Fruit fly (Drosophila melanogaster) whole organism, wandering third instar larva: ENCODE data around the gene CG17134.
A peak's percentile ranks its signal among the peaks of the same experiment; 100 is the strongest.

ENCODE experiments used
- Abd-B ChIP-seq: fragments of >200 bp; optimal IDR thresholded peaks from 2 replicates; lab custom pipeline; 2017; ENCODE audit warnings: missing biosample characterization, missing genetic modification characterization
- CG32264 ChIP-seq: fragments of 200-800 bp; sonication (Bioruptor generic); optimal IDR thresholded peaks from 2 replicates; lab custom pipeline; 2016; ENCODE audit warnings: missing biosample characterization, missing genetic modification characterization
- CG9705 ChIP-seq: fragments of 200-800 bp; sonication (Bioruptor generic); optimal IDR thresholded peaks from 2 replicates; lab custom pipeline; 2018; ENCODE audit warnings: missing biosample characterization, mild to moderate bottlenecking, missing genetic modification characterization
- CrebA ChIP-seq: fragments of 200-800 bp; sonication (Bioruptor generic); optimal IDR thresholded peaks from 2 replicates; lab custom pipeline; 2016; ENCODE audit warnings: missing biosample characterization, mild to moderate bottlenecking, missing genetic modification characterization, borderline replicate concordance
- Dfd ChIP-seq: fragments of >200 bp; optimal IDR thresholded peaks from 2 replicates; lab custom pipeline; 2017; ENCODE audit warnings: missing biosample characterization, missing genetic modification characterization
- Dif ChIP-seq: fragments of 200-275, 200-300 bp; sonication (Bioruptor generic); optimal IDR thresholded peaks from 2 replicates; lab custom pipeline; 2018; ENCODE audit warnings: missing biosample characterization, missing genetic modification characterization; ENCODE audit not compliant: partially characterized antibody
- GATAd ChIP-seq: sonication (Bioruptor generic); optimal IDR thresholded peaks from 2 replicates; lab custom pipeline; 2016; ENCODE audit warnings: missing biosample characterization, missing genetic modification characterization
- HLH106 ChIP-seq: fragments of 200-800 bp; optimal IDR thresholded peaks from 3 replicates; lab custom pipeline; 2019; ENCODE audit warnings: missing biosample characterization, mild to moderate bottlenecking, missing genetic modification characterization, moderate library complexity
- Hnf4 ChIP-seq: fragments of 200-800 bp; sonication (Bioruptor generic); optimal IDR thresholded peaks from 2 replicates; lab custom pipeline; 2016; ENCODE audit warnings: missing biosample characterization, mild to moderate bottlenecking, missing genetic modification characterization
- Hr78 ChIP-seq: fragments of >200 bp; optimal IDR thresholded peaks from 2 replicates; lab custom pipeline; 2017; ENCODE audit warnings: missing biosample characterization, missing genetic modification characterization
- Hr83 ChIP-seq: fragments of 200-300 bp; sonication (Bioruptor generic); optimal IDR thresholded peaks from 2 replicates; lab custom pipeline; 2016; ENCODE audit warnings: missing biosample characterization, mild to moderate bottlenecking, missing genetic modification characterization, moderate library complexity; ENCODE audit not compliant: poor library complexity, severe bottlenecking
- Jra ChIP-seq: sonication (Bioruptor generic); optimal IDR thresholded peaks from 2 replicates; lab custom pipeline; 2016; ENCODE audit warnings: missing biosample characterization, missing genetic modification characterization
- Mio ChIP-seq: sonication (Bioruptor generic); optimal IDR thresholded peaks from 2 replicates; lab custom pipeline; 2016; ENCODE audit warnings: missing biosample characterization, missing genetic modification characterization
- Myc ChIP-seq: fragments of >200 bp; optimal IDR thresholded peaks from 2 replicates; lab custom pipeline; 2017
- N ChIP-seq: fragments of >200 bp; optimal IDR thresholded peaks from 2 replicates; lab custom pipeline; 2018; ENCODE audit warnings: missing biosample characterization, missing external identifiers, missing genetic modification characterization
- Rel ChIP-seq, 2 experiments: fragments of 200-800 bp; sonication (Bioruptor generic) in 1 of 2; optimal IDR thresholded peaks; 2 replicates in 1 of 2; 3 replicates in 1 of 2; lab custom pipeline; 2016 to 2019; ENCODE audit warnings: mild to moderate bottlenecking in 2 of 2, missing biosample characterization in 2 of 2, missing genetic modification characterization in 2 of 2, moderate library complexity in 1 of 2
- Sp1 ChIP-seq: fragments of 200-800 bp; sonication (Bioruptor generic); optimal IDR thresholded peaks from 3 replicates; lab custom pipeline; 2019; ENCODE audit warnings: missing biosample characterization, mild to moderate bottlenecking, missing genetic modification characterization, moderate library complexity
- Vsx2 ChIP-seq: fragments of 200-300, 225-300 bp; sonication (Bioruptor generic); optimal IDR thresholded peaks from 2 replicates; lab custom pipeline; 2018; ENCODE audit warnings: missing biosample characterization, missing genetic modification characterization; ENCODE audit not compliant: partially characterized antibody
- br ChIP-seq: fragments of 200-800 bp; sonication (Bioruptor generic); optimal IDR thresholded peaks from 2 replicates; lab custom pipeline; 2016; ENCODE audit warnings: missing biosample characterization, missing genetic modification characterization
- brk ChIP-seq: fragments of 200-800 bp; sonication (Bioruptor generic); optimal IDR thresholded peaks from 2 replicates; lab custom pipeline; 2016; ENCODE audit warnings: missing biosample characterization, mild to moderate bottlenecking, missing genetic modification characterization
- dl ChIP-seq, 2 experiments: fragments of 175-275, 200-275 bp in 1 of 2; fragments of 200-275 bp in 1 of 2; sonication (Bioruptor generic); optimal IDR thresholded peaks; lab custom pipeline; 2018; ENCODE audit warnings: mild to moderate bottlenecking in 2 of 2, missing biosample characterization in 2 of 2, missing genetic modification characterization in 2 of 2, moderate library complexity in 2 of 2; ENCODE audit not compliant: partially characterized antibody in 2 of 2, insufficient read depth in 1 of 2
- dmrt93B ChIP-seq: fragments of 200-800 bp; sonication (Bioruptor generic); optimal IDR thresholded peaks from 2 replicates; lab custom pipeline; 2018; ENCODE audit warnings: missing biosample characterization, mild to moderate bottlenecking, missing genetic modification characterization
- dsf ChIP-seq: sonication (Bioruptor generic); optimal IDR thresholded peaks from 2 replicates; lab custom pipeline; 2016; ENCODE audit warnings: missing biosample characterization, missing genetic modification characterization, borderline replicate concordance
- ey ChIP-seq: fragments of 200-800 bp; sonication (Bioruptor generic); optimal IDR thresholded peaks from 2 replicates; lab custom pipeline; 2016; ENCODE audit warnings: missing biosample characterization, missing genetic modification characterization
- foxo ChIP-seq, 2 experiments: fragments of 200-800 bp; sonication (Bioruptor generic); optimal IDR thresholded peaks; 2 replicates in 1 of 2; 3 replicates in 1 of 2; lab custom pipeline; 2016 to 2017; ENCODE audit warnings: missing biosample characterization in 2 of 2, missing genetic modification characterization in 2 of 2
- h ChIP-seq: fragments of 200-800 bp; sonication (Bioruptor generic); optimal IDR thresholded peaks from 3 replicates; lab custom pipeline; 2016; ENCODE audit warnings: missing biosample characterization, mild to moderate bottlenecking, missing genetic modification characterization
- jim ChIP-seq: fragments of 175-275, 200-325 bp; sonication (Bioruptor generic); optimal IDR thresholded peaks from 2 replicates; lab custom pipeline; 2016; ENCODE audit warnings: missing biosample characterization, mild to moderate bottlenecking, missing genetic modification characterization
- lola ChIP-seq: fragments of >200 bp; optimal IDR thresholded peaks from 2 replicates; lab custom pipeline; 2017; ENCODE audit warnings: missing biosample characterization, missing genetic modification characterization
- pan ChIP-seq: fragments of >200 bp; optimal IDR thresholded peaks from 2 replicates; lab custom pipeline; 2017
- psq ChIP-seq: fragments of 200-800 bp; sonication (Bioruptor generic); optimal IDR thresholded peaks from 3 replicates; lab custom pipeline; 2017; ENCODE audit warnings: missing biosample characterization, mild to moderate bottlenecking, missing genetic modification characterization, moderate library complexity
- rgr ChIP-seq: fragments of 200-800 bp; sonication (Bioruptor generic); optimal IDR thresholded peaks from 3 replicates; lab custom pipeline; 2016; ENCODE audit warnings: missing biosample characterization, mild to moderate bottlenecking, missing genetic modification characterization
- sage ChIP-seq: fragments of 200-800 bp; sonication (Bioruptor generic); optimal IDR thresholded peaks from 2 replicates; lab custom pipeline; 2016; ENCODE audit warnings: missing biosample characterization, mild to moderate bottlenecking, missing genetic modification characterization
- sv ChIP-seq: fragments of 200-800 bp; sonication (Bioruptor generic); optimal IDR thresholded peaks from 3 replicates; lab custom pipeline; 2016; ENCODE audit warnings: missing biosample characterization, missing genetic modification characterization
- tai ChIP-seq: sonication (Bioruptor generic); optimal IDR thresholded peaks from 2 replicates; lab custom pipeline; 2016; ENCODE audit warnings: missing biosample characterization, missing genetic modification characterization
- usp ChIP-seq: fragments of >200 bp; optimal IDR thresholded peaks from 2 replicates; lab custom pipeline; 2017; ENCODE audit warnings: missing biosample characterization, missing genetic modification characterization
- woc ChIP-seq: sonication (Bioruptor generic); optimal IDR thresholded peaks from 2 replicates; lab custom pipeline; 2016; ENCODE audit warnings: missing biosample characterization, mild to moderate bottlenecking, missing genetic modification characterization

The CG17134 gene

dm6 chr2L:10820405-10820804 is at the start of gene CG17134:
Gene CG17134, plus strand, starts transcription at chr2L:10820705.
- TF ChIP-seq brk (GFP tag; lab: Kevin White, UChicago) (no peak), dsf (GFP tag; lab: Kevin White, UChicago) (no peak), GATAd (no peak), Jra (GFP tag; lab: Kevin White, UChicago) (no peak), Myc (lab: Kevin White, UChicago) (no peak)

dm6 chr2L:10774041-10774440 is 46.5 kb upstream of the CG17134 start:
- TF ChIP-seq sage (GFP tag; lab: Kevin White, UChicago) (no peak), Hnf4 (GFP tag; lab: Kevin White, UChicago) (no peak), dsf (GFP tag; lab: Kevin White, UChicago) (no peak), Dfd (no peak), CG32264 (GFP tag; lab: Kevin White, UChicago) (no peak), rgr (GFP tag; lab: Kevin White, UChicago) (no peak), tai (GFP tag; lab: Kevin White, UChicago) (no peak), psq (GFP tag; lab: Kevin White, UChicago) (no peak), dl (GFP tag; optimal IDR thresholded peaks at IDR 0.05; lab: Kevin White, UChicago; ENCODE audit: insufficient read depth in 1 of 2, partially characterized antibody in 2 of 2) (no peak), Myc (lab: Kevin White, UChicago) (no peak), Dif (GFP tag; lab: Kevin White, UChicago) (no peak), N (GFP tag; lab: Kevin White, UChicago) (no peak), brk (GFP tag; lab: Kevin White, UChicago) (no peak), ey (GFP tag; lab: Kevin White, UChicago) (no peak), Hr78 (GFP tag; lab: Kevin White, UChicago) (no peak)

- TF ChIP-seq Abd-B (GFP tag; lab: Kevin White, UChicago) (no peak), Dfd (no peak), psq (GFP tag; lab: Kevin White, UChicago) (no peak), usp (GFP tag; lab: Kevin White, UChicago) (no peak), Vsx2 (GFP tag; lab: Kevin White, UChicago) (no peak), tai (GFP tag; lab: Kevin White, UChicago) (no peak), Myc (lab: Kevin White, UChicago) (no peak), foxo (GFP tag; optimal IDR thresholded peaks at IDR 0.05; lab: Kevin White, UChicago) (no peak), N (GFP tag; lab: Kevin White, UChicago) (no peak), CG32264 (GFP tag; lab: Kevin White, UChicago) (no peak), CG9705 (GFP tag; lab: Kevin White, UChicago) (no peak), br (no peak), pan (lab: Kevin White, UChicago) (no peak), sv (GFP tag; lab: Kevin White, UChicago) (no peak), Sp1 (GFP tag; lab: Kevin White, UChicago) (no peak), Jra (GFP tag; lab: Kevin White, UChicago) (no peak), dmrt93B (no peak)
Measured at dm6 chr2L:10781252-10781651, 39.3 kb upstream of the CG17134 start.

dm6 chr2L:10789922-10790321 is 30.6 kb upstream of the CG17134 start, which contains the start of gene CG31870:
Gene CG31870, plus strand, starts transcription at chr2L:10790222.
- no peak for TF ChIP-seq sage (GFP tag; lab: Kevin White, UChicago)
- TF ChIP-seq dmrt93B = no peak
- TF ChIP-seq rgr (GFP tag; lab: Kevin White, UChicago) = no peak
- no peak for TF ChIP-seq Vsx2 (GFP tag; lab: Kevin White, UChicago)
- TF ChIP-seq lola (GFP tag; lab: Kevin White, UChicago) = no peak
- TF ChIP-seq HLH106 = no peak
- TF ChIP-seq woc (GFP tag; lab: Kevin White, UChicago) = no peak
- no peak for TF ChIP-seq psq (GFP tag; lab: Kevin White, UChicago)
- no peak for TF ChIP-seq Hr78 (GFP tag; lab: Kevin White, UChicago)
- no peak for TF ChIP-seq Hr83 (GFP tag; lab: Kevin White, UChicago)
- TF ChIP-seq Dif (GFP tag; lab: Kevin White, UChicago) = no peak

dm6 chr2L:10791343-10791742 is 29.2 kb upstream of the CG17134 start:
- peak; percentile 18 for TF ChIP-seq CrebA
- peak; percentile 20 for TF ChIP-seq br
- no peak for TF ChIP-seq CG32264 (GFP tag; lab: Kevin White, UChicago)
- TF ChIP-seq pan (lab: Kevin White, UChicago) = no peak
- TF ChIP-seq Vsx2 (GFP tag; lab: Kevin White, UChicago) = no peak
- no peak for TF ChIP-seq usp (GFP tag; lab: Kevin White, UChicago)
- no peak for TF ChIP-seq dsf (GFP tag; lab: Kevin White, UChicago)
- TF ChIP-seq dl (GFP tag; optimal IDR thresholded peaks at IDR 0.05; lab: Kevin White, UChicago; ENCODE audit: insufficient read depth in 1 of 2, partially characterized antibody in 2 of 2) = no peak
- peak; percentile 65 for TF ChIP-seq woc (GFP tag; lab: Kevin White, UChicago)
- TF ChIP-seq Dfd = no peak
- TF ChIP-seq brk (GFP tag; lab: Kevin White, UChicago) = no peak
- TF ChIP-seq rgr (GFP tag; lab: Kevin White, UChicago) = peak; percentile 9
- no peak for TF ChIP-seq lola (GFP tag; lab: Kevin White, UChicago)
- TF ChIP-seq Hnf4 (GFP tag; lab: Kevin White, UChicago) = peak; percentile 35
- no peak for TF ChIP-seq Mio (GFP tag; lab: Kevin White, UChicago)
- TF ChIP-seq Sp1 (GFP tag; lab: Kevin White, UChicago) = peak; percentile 68
- no peak for TF ChIP-seq jim (GFP tag; lab: Kevin White, UChicago)
- no peak for TF ChIP-seq Dif (GFP tag; lab: Kevin White, UChicago)
- peak; percentile 49 for TF ChIP-seq h (GFP tag; lab: Kevin White, UChicago)
- TF ChIP-seq Hr83 (GFP tag; lab: Kevin White, UChicago) = no peak
- TF ChIP-seq foxo (GFP tag; optimal IDR thresholded peaks at IDR 0.05; lab: Kevin White, UChicago) = peak in 1 of 2 experiments; percentile 72
- TF ChIP-seq sv (GFP tag; lab: Kevin White, UChicago) = no peak
- no peak for TF ChIP-seq Rel (GFP tag; optimal IDR thresholded peaks at IDR 0.05; lab: Kevin White, UChicago)
- no peak for TF ChIP-seq Rel (tag; optimal IDR thresholded peaks at IDR 0.05; lab: Kevin White, UChicago)
